Worm (Caenorhabditis elegans) whole organism, midembryonic: ENCODE results near the gene srh-245.

ENCODE experiments used
- T22C8.4 ChIP-seq: fragments of 200-800 bp; sonication (Bioruptor generic); IDR thresholded peaks from 2 replicates; pipeline ENCODE4 v1.3.6; 2022; ENCODE audit warnings: missing genetic modification characterization, missing compliant biosample characterization
- cog-1 ChIP-seq: sonication (generic microtip); optimal IDR thresholded peaks from 2 replicates; lab custom pipeline; 2016; ENCODE audit warnings: missing genetic modification characterization, missing compliant biosample characterization
- flt-1 ChIP-seq: fragments of 200-800 bp; sonication (Bioruptor generic); IDR thresholded peaks from 2 replicates; pipeline ENCODE4 v1.3.6; 2022; ENCODE audit warnings: missing genetic modification characterization, missing compliant biosample characterization
- ref-1 ChIP-seq: fragments of 200-800 bp; sonication (Bioruptor generic); conservative IDR thresholded peaks from 2 replicates; pipeline ENCODE4 v1.3.6; 2022; ENCODE audit warnings: missing genetic modification reagents, missing genetic modification characterization, missing compliant biosample characterization

DNA sequence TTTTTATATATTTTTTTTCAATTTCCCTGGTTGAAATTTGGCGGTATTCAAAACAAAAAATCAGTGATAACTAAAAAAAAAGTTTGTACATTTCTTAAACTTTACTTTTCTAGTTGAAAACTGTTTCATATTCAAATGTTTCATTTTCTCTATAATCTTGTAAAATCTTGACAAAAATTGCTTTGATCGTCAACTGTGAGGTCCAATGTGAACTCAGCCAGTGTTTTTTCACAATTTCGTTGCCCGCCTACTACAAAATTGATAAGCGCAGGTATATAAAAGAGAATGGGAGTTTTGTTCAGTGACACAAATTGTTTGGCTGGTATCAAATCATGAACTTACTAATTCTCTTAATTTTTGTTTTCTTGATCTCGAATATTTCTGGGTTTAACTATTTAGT, 8.8 kb downstream of the srh-245 start, which contains the start of gene ugt-42:
- TF ChIP-seq T22C8.4 (GFP tag; lab: Robert Waterston, UW) (no peak), flt-1 (GFP tag; lab: Robert Waterston, UW) (no peak), ref-1 (GFP tag; lab: Robert Waterston, UW) (no peak), cog-1 (tag; lab: Kevin White, UChicago) (no peak)
